Worm (Caenorhabditis elegans) whole organism, early embryonic: ENCODE data around the gene K02D10.4.

ENCODE experiments used
- B0310.2 ChIP-seq: sonication (generic microtip); optimal IDR thresholded peaks from 2 replicates; lab custom pipeline; 2016; ENCODE audit warnings: mild to moderate bottlenecking, missing genetic modification characterization, missing compliant biosample characterization
- F13C5.2 ChIP-seq: sonication (generic microtip); optimal IDR thresholded peaks from 2 replicates; lab custom pipeline; 2017; ENCODE audit warnings: mild to moderate bottlenecking, missing genetic modification characterization, inconsistent platforms, missing compliant biosample characterization
- aly-1 ChIP-seq: sonication (generic microtip); optimal IDR thresholded peaks from 2 replicates; lab custom pipeline; 2016; ENCODE audit warnings: missing genetic modification characterization, missing compliant biosample characterization
- ama-1 ChIP-seq: fragments of 150-350 bp; optimal IDR thresholded peaks from 2 replicates; lab custom pipeline; 2014
- ceh-13 ChIP-seq: fragments of 200-800 bp; sonication (Bioruptor generic); optimal IDR thresholded peaks from 2 replicates; lab custom pipeline; 2018; ENCODE audit warnings: mild to moderate bottlenecking, missing genetic modification characterization, missing compliant biosample characterization
- ceh-36 ChIP-seq: sonication (generic microtip); optimal IDR thresholded peaks from 2 replicates; lab custom pipeline; 2016; ENCODE audit warnings: missing genetic modification characterization, inconsistent platforms, missing compliant biosample characterization
- ets-7 ChIP-seq: sonication (generic microtip); optimal IDR thresholded peaks from 2 replicates; lab custom pipeline; 2016; ENCODE audit warnings: missing genotype, missing genetic modification characterization, missing compliant biosample characterization
- flt-1 ChIP-seq: fragments of 200-800 bp; sonication (Bioruptor generic); IDR thresholded peaks from 2 replicates; pipeline ENCODE4 v1.3.6; 2022; ENCODE audit warnings: missing genetic modification characterization, missing compliant biosample characterization
- hmbx-1 ChIP-seq: sonication (generic microtip); optimal IDR thresholded peaks from 2 replicates; lab custom pipeline; 2016; ENCODE audit warnings: mild to moderate bottlenecking, missing genetic modification characterization, missing compliant biosample characterization
- hmg-4 ChIP-seq: fragments of 200-800 bp; sonication (Bioruptor generic); optimal IDR thresholded peaks from 2 replicates; lab custom pipeline; 2018; ENCODE audit warnings: mild to moderate bottlenecking, missing genetic modification characterization, missing compliant biosample characterization
- hnd-1 ChIP-seq: sonication (generic microtip); optimal IDR thresholded peaks from 2 replicates; lab custom pipeline; 2016; ENCODE audit warnings: missing genetic modification characterization, missing compliant biosample characterization
- pes-1 ChIP-seq: fragments of 200-800 bp; sonication (Bioruptor generic); IDR thresholded peaks from 2 replicates; pipeline ENCODE4 v1.3.6; 2022; ENCODE audit warnings: missing genetic modification reagents, missing genetic modification characterization, missing compliant biosample characterization
- scrt-1 ChIP-seq: fragments of 200-800 bp; sonication (Bioruptor generic); IDR thresholded peaks from 2 replicates; pipeline ENCODE4 v1.3.6; 2022; ENCODE audit warnings: missing genetic modification characterization, missing compliant biosample characterization
- sea-1 ChIP-seq: fragments of 200-800 bp; sonication (Bioruptor generic); conservative IDR thresholded peaks from 2 replicates; pipeline ENCODE4 v1.3.6; 2022; ENCODE audit warnings: missing genetic modification characterization, missing compliant biosample characterization
- tbx-11 ChIP-seq: fragments of 200-800 bp; sonication (Bioruptor generic); IDR thresholded peaks from 2 replicates; pipeline ENCODE4 v1.3.6; 2022; ENCODE audit warnings: missing genetic modification characterization, missing compliant biosample characterization
- tbx-37 ChIP-seq: fragments of 200-800 bp; sonication (Bioruptor generic); conservative IDR thresholded peaks from 2 replicates; pipeline ENCODE4 v1.3.6; 2022; ENCODE audit warnings: missing genetic modification reagents, missing genetic modification characterization, missing compliant biosample characterization
- tra-4 ChIP-seq: sonication (generic microtip); optimal IDR thresholded peaks from 2 replicates; lab custom pipeline; 2017; ENCODE audit warnings: missing genetic modification characterization, missing compliant biosample characterization

K02D10.4 gene

ce11 chrIII:8739786-8740185 is 40.0 kb downstream of the K02D10.4 start:
- no peak for TF ChIP-seq tbx-11 (GFP tag; lab: Robert Waterston, UW)
- no peak for TF ChIP-seq hmg-4 (GFP tag; lab: Kevin White, UChicago)
- no peak for TF ChIP-seq F13C5.2 (tag; lab: Kevin White, UChicago)
- no peak for TF ChIP-seq B0310.2 (tag; lab: Kevin White, UChicago)
- no peak for TF ChIP-seq ceh-36
- TF ChIP-seq hnd-1 (tag; lab: Kevin White, UChicago): no peak
- TF ChIP-seq tbx-37 (GFP tag; lab: Robert Waterston, UW): no peak
- no peak for TF ChIP-seq ceh-13 (GFP tag; lab: Kevin White, UChicago)
- TF ChIP-seq pes-1 (GFP tag; lab: Robert Waterston, UW): no peak
- no peak for TF ChIP-seq hmbx-1 (tag; lab: Kevin White, UChicago)

- TF ChIP-seq tra-4: no peak
- no peak for TF ChIP-seq tbx-37 (GFP tag; lab: Robert Waterston, UW)
- TF ChIP-seq sea-1: no peak
- TF ChIP-seq ceh-13 (GFP tag; lab: Kevin White, UChicago): no peak
- TF ChIP-seq ets-7 (tag; lab: Kevin White, UChicago): no peak
- TF ChIP-seq hmbx-1 (tag; lab: Kevin White, UChicago): no peak
- TF ChIP-seq hnd-1 (tag; lab: Kevin White, UChicago): no peak
- no peak for TF ChIP-seq B0310.2 (tag; lab: Kevin White, UChicago)
- TF ChIP-seq scrt-1: no peak
- no peak for TF ChIP-seq aly-1
- no peak for TF ChIP-seq hmg-4 (GFP tag; lab: Kevin White, UChicago)
- no peak for TF ChIP-seq F13C5.2 (tag; lab: Kevin White, UChicago)
- no peak for TF ChIP-seq tbx-11 (GFP tag; lab: Robert Waterston, UW)
Observed at ce11 chrIII:8739126-8739525, 40.7 kb downstream of the K02D10.4 start.

- TF ChIP-seq flt-1 (GFP tag; lab: Robert Waterston, UW): no peak
Observed at ce11 chrIII:8738289-8738688, 41.5 kb downstream of the K02D10.4 start.

- TF ChIP-seq sea-1: no peak
- no peak for TF ChIP-seq hnd-1 (tag; lab: Kevin White, UChicago)
- no peak for TF ChIP-seq ets-7 (tag; lab: Kevin White, UChicago)
- no peak for TF ChIP-seq hmbx-1 (tag; lab: Kevin White, UChicago)
- no peak for TF ChIP-seq tbx-11 (GFP tag; lab: Robert Waterston, UW)
- no peak for TF ChIP-seq tbx-37 (GFP tag; lab: Robert Waterston, UW)
- TF ChIP-seq aly-1: no peak
- TF ChIP-seq pes-1 (GFP tag; lab: Robert Waterston, UW): no peak
- TF ChIP-seq ama-1 (lab: Kevin White, UChicago): no peak
- TF ChIP-seq flt-1 (GFP tag; lab: Robert Waterston, UW): no peak
- TF ChIP-seq ceh-36: no peak
- TF ChIP-seq F13C5.2 (tag; lab: Kevin White, UChicago): no peak
- no peak for TF ChIP-seq tra-4
- TF ChIP-seq B0310.2 (tag; lab: Kevin White, UChicago): no peak
- no peak for TF ChIP-seq hmg-4 (GFP tag; lab: Kevin White, UChicago)
- no peak for TF ChIP-seq scrt-1
- TF ChIP-seq ceh-13 (GFP tag; lab: Kevin White, UChicago): no peak
Observed at ce11 chrIII:8737391-8737790, 42.4 kb downstream of the K02D10.4 start.

- no peak for TF ChIP-seq ceh-13 (GFP tag; lab: Kevin White, UChicago)
- TF ChIP-seq scrt-1: no peak
- TF ChIP-seq tra-4: no peak
- no peak for TF ChIP-seq hnd-1 (tag; lab: Kevin White, UChicago)
- no peak for TF ChIP-seq flt-1 (GFP tag; lab: Robert Waterston, UW)
- no peak for TF ChIP-seq aly-1
- TF ChIP-seq pes-1 (GFP tag; lab: Robert Waterston, UW): no peak
- TF ChIP-seq ceh-36: no peak
- no peak for TF ChIP-seq F13C5.2 (tag; lab: Kevin White, UChicago)
- TF ChIP-seq hmg-4 (GFP tag; lab: Kevin White, UChicago): no peak
- TF ChIP-seq B0310.2 (tag; lab: Kevin White, UChicago): no peak
- TF ChIP-seq tbx-11 (GFP tag; lab: Robert Waterston, UW): no peak
- TF ChIP-seq ama-1 (lab: Kevin White, UChicago): no peak
- TF ChIP-seq tbx-37 (GFP tag; lab: Robert Waterston, UW): no peak
- no peak for TF ChIP-seq sea-1
- no peak for TF ChIP-seq hmbx-1 (tag; lab: Kevin White, UChicago)
- no peak for TF ChIP-seq ets-7 (tag; lab: Kevin White, UChicago)
Observed at ce11 chrIII:8734327-8734885, 45.4 kb downstream of the K02D10.4 start.

- TF ChIP-seq ceh-36 (no peak), aly-1 (no peak), tra-4 (no peak), scrt-1 (no peak), hmbx-1 (tag; lab: Kevin White, UChicago) (no peak), B0310.2 (tag; lab: Kevin White, UChicago) (no peak), hnd-1 (tag; lab: Kevin White, UChicago) (no peak), ets-7 (tag; lab: Kevin White, UChicago) (no peak), ama-1 (lab: Kevin White, UChicago) (no peak), sea-1 (no peak), flt-1 (GFP tag; lab: Robert Waterston, UW) (no peak)
Observed at ce11 chrIII:8733667-8734066, 46.1 kb downstream of the K02D10.4 start.

- no peak for TF ChIP-seq sea-1
- no peak for TF ChIP-seq ama-1 (lab: Kevin White, UChicago)
- no peak for TF ChIP-seq hmbx-1 (tag; lab: Kevin White, UChicago)
- no peak for TF ChIP-seq ceh-36
- no peak for TF ChIP-seq flt-1 (GFP tag; lab: Robert Waterston, UW)
- TF ChIP-seq hnd-1 (tag; lab: Kevin White, UChicago): no peak
- no peak for TF ChIP-seq scrt-1
- TF ChIP-seq F13C5.2 (tag; lab: Kevin White, UChicago): no peak
- TF ChIP-seq B0310.2 (tag; lab: Kevin White, UChicago): no peak
- no peak for TF ChIP-seq tra-4
- no peak for TF ChIP-seq pes-1 (GFP tag; lab: Robert Waterston, UW)
- no peak for TF ChIP-seq hmg-4 (GFP tag; lab: Kevin White, UChicago)
- TF ChIP-seq ceh-13 (GFP tag; lab: Kevin White, UChicago): no peak
- no peak for TF ChIP-seq tbx-37 (GFP tag; lab: Robert Waterston, UW)
- no peak for TF ChIP-seq tbx-11 (GFP tag; lab: Robert Waterston, UW)
- TF ChIP-seq aly-1: no peak
- TF ChIP-seq ets-7 (tag; lab: Kevin White, UChicago): no peak
Observed at ce11 chrIII:8733237-8733636, 46.6 kb downstream of the K02D10.4 start.
